Fruit fly (Drosophila melanogaster): ENCODE data around the gene CG2694.

CG2694 gene

DNA sequence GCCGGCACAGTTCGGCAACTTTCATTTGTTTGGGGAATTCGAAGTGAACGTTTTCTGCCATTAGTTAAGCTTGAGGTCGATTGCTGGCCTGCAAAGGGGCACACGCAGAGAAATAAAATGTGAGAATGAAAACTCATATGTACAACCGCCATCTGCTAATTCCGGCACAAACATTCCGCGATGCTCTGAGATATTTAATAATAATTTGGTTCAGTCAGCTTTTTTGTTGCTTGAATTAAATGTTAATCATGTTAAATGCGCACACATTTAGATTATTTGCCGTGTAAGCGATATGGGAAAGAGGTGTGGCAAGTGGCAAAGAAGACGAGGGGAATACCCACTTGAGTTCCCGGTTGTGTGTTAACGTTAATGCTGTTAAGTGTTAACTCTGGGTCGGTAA, 43.5 kb downstream of the CG2694 start (continued):
- TF ChIP-seq CG33213 (GFP tag; optimal IDR thresholded peaks at IDR 0.05) (no peak), CG8359 (GFP tag; optimal IDR thresholded peaks at IDR 0.05; ENCODE audit: borderline replicate concordance) (no peak), HHEX (GFP tag; optimal IDR thresholded peaks at IDR 0.05) (peak; percentile 32), luna (GFP tag; optimal IDR thresholded peaks at IDR 0.05) (no peak), CG6654 (GFP tag; optimal IDR thresholded peaks at IDR 0.05) (no peak), fd64A (GFP tag; optimal IDR thresholded peaks at IDR 0.05) (no peak), CG12391 (tag; optimal IDR thresholded peaks at IDR 0.05) (peak; percentile 0), CG13123 (GFP tag; optimal IDR thresholded peaks at IDR 0.05) (no peak), CG6813 (GFP tag; optimal IDR thresholded peaks at IDR 0.05) (no peak), dysf (GFP tag; IDR thresholded peaks at IDR 0.05) (peak; percentile 66), CG13287 (GFP tag; IDR thresholded peaks at IDR 0.05; ENCODE audit: partially characterized antibody) (no peak), Optix (GFP tag; IDR thresholded peaks at IDR 0.05) (0 out of 3 replicates have a peak, but pooled peaks have one; percentile 12), CG12744 (GFP tag; optimal IDR thresholded peaks at IDR 0.05) (no peak), Dek (tag; optimal IDR thresholded peaks at IDR 0.05) (no peak), ash1 (GFP tag; optimal IDR thresholded peaks at IDR 0.05) (no peak), kah (GFP tag; optimal IDR thresholded peaks at IDR 0.05) (no peak), CG1024 (GFP tag; IDR thresholded peaks at IDR 0.05) (no peak), ftz-f1 (GFP tag; optimal IDR thresholded peaks at IDR 0.05) (no peak), CG5180 (GFP tag; optimal IDR thresholded peaks at IDR 0.05) (no peak), CG17912 (GFP tag; optimal IDR thresholded peaks at IDR 0.05) (no peak), CG5245 (GFP tag; optimal IDR thresholded peaks at IDR 0.05) (no peak), CG17361 (GFP tag; IDR thresholded peaks at IDR 0.05) (0 out of 3 replicates have a peak, but pooled peaks have one; percentile 13), Mes4 (GFP tag; optimal IDR thresholded peaks at IDR 0.05) (no peak), NC2β (GFP tag; optimal IDR thresholded peaks at IDR 0.05) (no peak), eve (GFP tag; optimal IDR thresholded peaks at IDR 0.05) (no peak), CG31224 (GFP tag; IDR thresholded peaks at IDR 0.05) (no peak), Tbp (GFP tag; optimal IDR thresholded peaks at IDR 0.05) (no peak), Ssrp (tag; optimal IDR thresholded peaks at IDR 0.05) (peak; percentile 6), h (optimal IDR thresholded peaks at IDR 0.05) (no peak), CG14667 (GFP tag; IDR thresholded peaks at IDR 0.05) (0 out of 2 replicates have a peak, but pooled peaks have one; percentile 22), CG33557 (GFP tag; optimal IDR thresholded peaks at IDR 0.05) (no peak), CG3847 (GFP tag; IDR thresholded peaks at IDR 0.05) (no peak; the same call in 1 of the 2 replicates), CG13624 (GFP tag; optimal IDR thresholded peaks at IDR 0.05) (no peak), CG11560 (tag; IDR thresholded peaks at IDR 0.05) (no peak), CG9437 (GFP tag; optimal IDR thresholded peaks at IDR 0.05) (no peak), Stat92E (GFP tag; optimal IDR thresholded peaks at IDR 0.05) (no peak), MESR4 (GFP tag; optimal IDR thresholded peaks at IDR 0.05) (no peak), CoRest (tag; optimal IDR thresholded peaks at IDR 0.05) (no peak), CG2889 (GFP tag; IDR thresholded peaks at IDR 0.05) (no peak), disco-r (GFP tag; optimal IDR thresholded peaks at IDR 0.05) (no peak), CHES-1-like (GFP tag; optimal IDR thresholded peaks at IDR 0.05) (no peak), CkIIα-i1 (GFP tag; IDR thresholded peaks at IDR 0.05) (no peak), CG15269 (tag; optimal IDR thresholded peaks at IDR 0.05) (peak; percentile 15), CG8478 (optimal IDR thresholded peaks at IDR 0.05) (no peak), B-H2 (GFP tag; optimal IDR thresholded peaks at IDR 0.05) (no peak), mirr (GFP tag; optimal IDR thresholded peaks at IDR 0.05) (no peak), lov (optimal IDR thresholded peaks at IDR 0.05) (no peak), lov (GFP tag; IDR thresholded peaks at IDR 0.05) (no peak), CG18011 (GFP tag; optimal IDR thresholded peaks at IDR 0.05) (no peak), tio (GFP tag; optimal IDR thresholded peaks at IDR 0.05) (no peak), org-1 (GFP tag; optimal IDR thresholded peaks at IDR 0.05) (no peak), CG14965 (GFP tag; optimal IDR thresholded peaks at IDR 0.05; ENCODE audit: borderline replicate concordance) (no peak)
